Worm (Caenorhabditis elegans) whole organism, L3 larva: ENCODE data around the gene C04G6.11.
A peak's percentile ranks its signal among the peaks of the same experiment; 100 is the strongest.

ENCODE experiments used
- R02D3.7 ChIP-seq: fragments of 150-350 bp; optimal IDR thresholded peaks from 2 replicates; lab custom pipeline; 2014; ENCODE audit warnings: missing biosample characterization, missing genetic modification characterization
- ZK546.5 ChIP-seq: sonication (generic microtip); optimal IDR thresholded peaks from 2 replicates; lab custom pipeline; 2017; ENCODE audit warnings: missing biosample characterization, missing genetic modification characterization
- aly-2 ChIP-seq: fragments of 150-350 bp; optimal IDR thresholded peaks from 2 replicates; lab custom pipeline; 2014; ENCODE audit warnings: missing biosample characterization, missing genetic modification characterization
- ama-1 ChIP-seq: fragments of 150-350 bp; optimal IDR thresholded peaks from 2 replicates; lab custom pipeline; 2018
- ceh-16 ChIP-seq: sonication (generic microtip); optimal IDR thresholded peaks from 2 replicates; lab custom pipeline; 2017; ENCODE audit warnings: missing biosample characterization, missing genetic modification characterization
- ceh-28 ChIP-seq: fragments of 150-350 bp; optimal IDR thresholded peaks from 2 replicates; lab custom pipeline; 2014; ENCODE audit warnings: missing biosample characterization, missing genetic modification reagents, missing genetic modification characterization
- ceh-82 ChIP-seq: fragments of 150-350 bp; optimal IDR thresholded peaks from 2 replicates; lab custom pipeline; 2014; ENCODE audit warnings: missing biosample characterization, missing genetic modification characterization
- ceh-9 ChIP-seq: sonication (generic microtip); optimal IDR thresholded peaks from 2 replicates; lab custom pipeline; 2018; ENCODE audit warnings: missing biosample characterization, missing genetic modification characterization
- daf-12 ChIP-seq: fragments of 150-350 bp; optimal IDR thresholded peaks from 2 replicates; lab custom pipeline; 2014; ENCODE audit warnings: missing biosample characterization, missing genetic modification reagents, missing genetic modification characterization
- egl-27 ChIP-seq: sonication (generic microtip); optimal IDR thresholded peaks from 4 replicates; lab custom pipeline; 2017; ENCODE audit warnings: missing biosample characterization, missing genetic modification reagents, missing genetic modification characterization
- egl-5 ChIP-seq: fragments of 150-350 bp; optimal IDR thresholded peaks from 2 replicates; lab custom pipeline; 2017; ENCODE audit warnings: missing biosample characterization, missing genetic modification reagents, missing genetic modification characterization, inconsistent platforms
- elt-1 ChIP-seq: fragments of 150-350 bp; optimal IDR thresholded peaks from 2 replicates; lab custom pipeline; 2014; ENCODE audit warnings: missing biosample characterization, missing genetic modification characterization
- elt-2 ChIP-seq: sonication (generic microtip); optimal IDR thresholded peaks from 2 replicates; lab custom pipeline; 2016; ENCODE audit warnings: missing genetic modification reagents, mild to moderate bottlenecking, missing genetic modification characterization, missing compliant biosample characterization
- elt-3 ChIP-seq, 3 experiments: fragments of 150-350 bp in 1 of 3; sonication (generic microtip) in 2 of 3; optimal IDR thresholded peaks; 2 replicates in 2 of 3; 4 replicates in 1 of 3; lab custom pipeline; 2014 to 2017; ENCODE audit warnings: missing biosample characterization in 3 of 3, missing genetic modification characterization in 3 of 3
- eor-1 ChIP-seq, 2 experiments: fragments of 150-350 bp; optimal IDR thresholded peaks; 2 replicates each; lab custom pipeline; 2014 to 2018; ENCODE audit warnings: missing biosample characterization in 2 of 2, missing genetic modification characterization in 2 of 2
- fkh-10 ChIP-seq: sonication (generic microtip); optimal IDR thresholded peaks from 2 replicates; lab custom pipeline; 2017; ENCODE audit warnings: missing biosample characterization, missing genetic modification reagents, missing genetic modification characterization
- fkh-2 ChIP-seq: fragments of 150-350 bp; optimal IDR thresholded peaks from 2 replicates; lab custom pipeline; 2014; ENCODE audit warnings: missing biosample characterization, missing genetic modification reagents, missing genetic modification characterization
- fos-1 ChIP-seq: fragments of 150-350 bp; optimal IDR thresholded peaks from 2 replicates; lab custom pipeline; 2014; ENCODE audit warnings: missing biosample characterization, missing genetic modification characterization
- hmg-11 ChIP-seq: sonication (generic microtip); optimal IDR thresholded peaks from 2 replicates; lab custom pipeline; 2016; ENCODE audit warnings: missing genetic modification characterization, missing compliant biosample characterization
- jun-1 ChIP-seq: fragments of 150-350 bp; optimal IDR thresholded peaks from 2 replicates; lab custom pipeline; 2014; ENCODE audit warnings: missing biosample characterization, missing genetic modification reagents, missing genetic modification characterization
- lin-15B ChIP-seq: fragments of 150-350 bp; optimal IDR thresholded peaks from 2 replicates; lab custom pipeline; 2014; ENCODE audit warnings: missing biosample characterization, missing genetic modification characterization
- lin-39 ChIP-seq: fragments of 150-350 bp; optimal IDR thresholded peaks from 2 replicates; lab custom pipeline; 2018; ENCODE audit warnings: missing biosample characterization, missing genetic modification reagents, missing genetic modification characterization
- lsy-12 ChIP-seq: sonication (generic microtip); optimal IDR thresholded peaks from 2 replicates; lab custom pipeline; 2016; ENCODE audit warnings: mild to moderate bottlenecking, missing genetic modification characterization, missing compliant biosample characterization
- mdl-1 ChIP-seq: fragments of 150-350 bp; optimal IDR thresholded peaks from 2 replicates; lab custom pipeline; 2014; ENCODE audit warnings: missing biosample characterization, missing genetic modification characterization
- mml-1 ChIP-seq: fragments of 150-350 bp; sonication (generic microtip); optimal IDR thresholded peaks from 3 replicates; lab custom pipeline; 2014; ENCODE audit warnings: missing biosample characterization, missing genetic modification characterization
- nfya-1 ChIP-seq: sonication (generic microtip); optimal IDR thresholded peaks from 2 replicates; lab custom pipeline; 2017; ENCODE audit warnings: missing genetic modification characterization, mild to moderate bottlenecking, missing compliant biosample characterization, antibody characterized with exemption, moderate library complexity; ENCODE audit not compliant: insufficient read depth
- nhr-11 ChIP-seq: fragments of 150-350 bp; optimal IDR thresholded peaks from 2 replicates; lab custom pipeline; 2014; ENCODE audit warnings: missing biosample characterization, missing genetic modification characterization
- nhr-12 ChIP-seq: fragments of 150-350 bp; optimal IDR thresholded peaks from 2 replicates; lab custom pipeline; 2014; ENCODE audit warnings: missing biosample characterization, missing genetic modification characterization
- nhr-23 ChIP-seq: fragments of 150-350 bp; optimal IDR thresholded peaks from 2 replicates; lab custom pipeline; 2014; ENCODE audit warnings: missing biosample characterization, missing genetic modification reagents, missing genetic modification characterization
- nhr-237 ChIP-seq: fragments of 150-350 bp; optimal IDR thresholded peaks from 2 replicates; lab custom pipeline; 2014; ENCODE audit warnings: missing biosample characterization, missing genetic modification characterization
- nhr-25 ChIP-seq: sonication (generic microtip); optimal IDR thresholded peaks from 2 replicates; lab custom pipeline; 2017; ENCODE audit warnings: missing biosample characterization, missing genetic modification characterization
- nhr-28 ChIP-seq: fragments of 150-350 bp; optimal IDR thresholded peaks from 2 replicates; lab custom pipeline; 2014; ENCODE audit warnings: missing biosample characterization, missing genetic modification characterization
- nhr-43 ChIP-seq: sonication (generic microtip); optimal IDR thresholded peaks from 2 replicates; lab custom pipeline; 2016; ENCODE audit warnings: mild to moderate bottlenecking, missing genetic modification characterization, missing compliant biosample characterization; ENCODE audit not compliant: poor library complexity, severe bottlenecking
- nhr-67 ChIP-seq: fragments of 150-350 bp; optimal IDR thresholded peaks from 2 replicates; lab custom pipeline; 2014; ENCODE audit warnings: missing biosample characterization, missing genetic modification characterization
- nhr-76 ChIP-seq: fragments of 150-350 bp; sonication (generic microtip); optimal IDR thresholded peaks from 5 replicates; lab custom pipeline; 2014; ENCODE audit warnings: missing biosample characterization, missing genetic modification characterization
- nhr-77 ChIP-seq: fragments of 150-350 bp; optimal IDR thresholded peaks from 2 replicates; lab custom pipeline; 2014; ENCODE audit warnings: missing biosample characterization, missing genetic modification characterization
- pha-4 ChIP-seq: fragments of 150-350 bp; optimal IDR thresholded peaks from 2 replicates; lab custom pipeline; 2014; ENCODE audit warnings: missing biosample characterization, missing genetic modification reagents, missing genetic modification characterization
- pqm-1 ChIP-seq: fragments of 150-350 bp; optimal IDR thresholded peaks from 2 replicates; lab custom pipeline; 2017; ENCODE audit warnings: missing biosample characterization, missing genetic modification characterization, inconsistent platforms
- sea-2 ChIP-seq: fragments of 150-350 bp; sonication (generic microtip); optimal IDR thresholded peaks from 4 replicates; lab custom pipeline; 2014; ENCODE audit warnings: missing biosample characterization, missing genetic modification reagents, missing genetic modification characterization
- skn-1 ChIP-seq: fragments of 150-350 bp; optimal IDR thresholded peaks from 2 replicates; lab custom pipeline; 2014; ENCODE audit warnings: missing biosample characterization, missing genetic modification characterization
- snpc-4 ChIP-seq: fragments of 150-350 bp; optimal IDR thresholded peaks from 2 replicates; lab custom pipeline; 2014; ENCODE audit warnings: missing biosample characterization, missing genetic modification characterization
- tbx-2 ChIP-seq: sonication (generic microtip); optimal IDR thresholded peaks from 2 replicates; lab custom pipeline; 2016; ENCODE audit warnings: mild to moderate bottlenecking, missing genetic modification characterization, missing compliant biosample characterization
- unc-39 ChIP-seq: sonication (generic microtip); optimal IDR thresholded peaks from 4 replicates; lab custom pipeline; 2017; ENCODE audit warnings: missing biosample characterization, missing genetic modification characterization
- unc-62 ChIP-seq: fragments of 150-350 bp; sonication (generic microtip); optimal IDR thresholded peaks from 4 replicates; lab custom pipeline; 2014; ENCODE audit warnings: missing biosample characterization, missing genetic modification reagents, missing genetic modification characterization
- zag-1 ChIP-seq: fragments of 150-350 bp; optimal IDR thresholded peaks from 2 replicates; lab custom pipeline; 2014; ENCODE audit warnings: missing biosample characterization, missing genetic modification characterization
- ztf-11 ChIP-seq: fragments of 150-350 bp; optimal IDR thresholded peaks from 2 replicates; lab custom pipeline; 2014; ENCODE audit warnings: missing biosample characterization, missing genetic modification characterization
- ztf-4 ChIP-seq: fragments of 150-350 bp; optimal IDR thresholded peaks from 2 replicates; lab custom pipeline; 2014; ENCODE audit warnings: missing biosample characterization, missing genetic modification characterization

Gene C04G6.11

DNA sequence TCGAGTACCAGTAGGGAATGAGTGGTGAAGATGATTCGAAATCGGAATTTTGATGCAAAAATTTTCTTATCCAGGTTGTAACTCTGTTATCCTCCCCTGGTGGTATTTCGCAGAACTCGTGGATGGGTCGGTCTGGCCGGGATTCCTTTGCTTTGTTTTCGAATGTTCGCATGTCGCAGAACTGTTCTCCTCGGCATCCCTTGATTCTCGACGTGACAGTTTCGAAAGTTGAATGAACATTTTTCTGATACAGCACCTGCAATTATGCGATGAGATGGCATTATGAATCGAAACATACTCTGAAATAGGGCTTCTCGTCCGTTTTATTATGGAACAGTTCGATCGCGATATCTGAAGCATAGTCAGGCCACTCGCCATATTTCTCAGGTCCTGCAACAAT lies 47.4 kb downstream of the C04G6.11 start:
- TF ChIP-seq lin-15B: no peak
- TF ChIP-seq elt-2: peak; percentile 2
- TF ChIP-seq, all 47 proteins: peak for 1

DNA sequence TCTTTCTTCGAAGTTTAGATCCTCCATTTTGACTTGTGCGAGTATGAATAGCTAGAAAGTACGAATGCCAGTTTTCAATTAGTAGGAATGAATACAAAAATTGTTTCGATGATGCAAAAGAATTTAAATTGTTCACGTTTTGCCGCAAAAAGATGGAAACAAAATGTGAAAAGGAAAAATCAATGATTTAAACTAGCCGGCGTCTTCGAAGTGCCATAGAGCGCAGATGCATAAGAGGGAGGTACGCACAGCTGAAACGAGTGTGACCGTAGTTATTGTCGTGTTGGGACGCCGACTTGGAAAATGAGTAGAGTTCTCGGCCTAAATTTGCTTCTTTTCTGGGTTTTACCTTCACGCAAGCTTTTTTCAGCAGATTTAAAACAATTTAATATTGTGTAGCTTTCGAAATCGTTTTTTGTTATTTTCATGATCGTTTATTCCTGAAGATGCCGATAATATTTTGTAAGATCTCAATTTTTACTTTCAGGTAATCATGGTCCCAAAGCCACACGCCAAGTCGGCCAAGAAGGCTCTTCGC lies 48.4 kb downstream of the C04G6.11 start, which contains the start of the genes ify-1 and rpl-22:
ify-1 (minus strand) TSS at position 51 of the 538 bp plus-strand sequence.
rpl-22 (plus strand) TSS at position 488 of the 538 bp plus-strand sequence.
- TF ChIP-seq nhr-12 (tag; lab: Kevin White, UChicago) (no peak), unc-62 (GFP tag; lab: Kevin White, UChicago) (peak; percentile 58), daf-12 (tag; lab: Kevin White, UChicago) (no peak), hmg-11 (tag; lab: Kevin White, UChicago) (peak; percentile 86), mml-1 (no peak), ztf-11 (no peak), nhr-25 (tag; lab: Kevin White, UChicago) (peak; percentile 99), skn-1 (tag; lab: Kevin White, UChicago) (peak; percentile 91), egl-27 (tag; lab: Kevin White, UChicago) (no peak), ceh-82 (tag; lab: Kevin White, UChicago) (peak; percentile 48), nhr-11 (tag; lab: Kevin White, UChicago) (peak; percentile 82), eor-1 (tag; optimal IDR thresholded peaks at IDR 0.05; lab: Kevin White, UChicago) (no peak), lsy-12 (tag; lab: Kevin White, UChicago) (peak; percentile 78), nhr-23 (tag; lab: Kevin White, UChicago) (peak; percentile 98), mdl-1 (tag; lab: Kevin White, UChicago) (no peak), sea-2 (GFP tag; lab: Kevin White, UChicago) (no peak), snpc-4 (tag; lab: Kevin White, UChicago) (peak; percentile 96), pqm-1 (peak; percentile 91), R02D3.7 (peak; percentile 84), elt-2 (peak; percentile 98), elt-1 (tag; lab: Kevin White, UChicago) (peak; percentile 47), nhr-43 (peak; percentile 94), nhr-28 (no peak), nhr-237 (tag; lab: Kevin White, UChicago) (no peak), fkh-2 (tag; lab: Kevin White, UChicago) (no peak), lin-15B (peak; percentile 98), egl-5 (tag; lab: Kevin White, UChicago) (peak; percentile 94), fkh-10 (GFP tag; lab: Kevin White, UChicago) (peak; percentile 53), ceh-28 (peak; percentile 89), ZK546.5 (tag; lab: Kevin White, UChicago) (peak; percentile 37), nhr-76 (tag; lab: Kevin White, UChicago) (peak; percentile 11), unc-39 (tag; lab: Kevin White, UChicago) (no peak), ceh-16 (tag; lab: Kevin White, UChicago) (no peak), nhr-67 (tag; lab: Kevin White, UChicago) (no peak), nfya-1 (tag; lab: Kevin White, UChicago) (peak; percentile 99), ama-1 (peak; percentile 90), ceh-9 (tag; lab: Kevin White, UChicago) (no peak), jun-1 (tag; lab: Kevin White, UChicago) (peak; percentile 77), nhr-77 (tag; lab: Kevin White, UChicago) (peak; percentile 13), elt-3 (tag; optimal IDR thresholded peaks at IDR 0.05; lab: Kevin White, UChicago) (no peak), aly-2 (tag; lab: Kevin White, UChicago) (no peak), pha-4 (peak; percentile 99), lin-39 (tag; lab: Kevin White, UChicago) (peak; percentile 96), fos-1 (no peak), zag-1 (no peak), tbx-2 (tag; lab: Kevin White, UChicago) (peak; percentile 57), ztf-4 (tag; lab: Kevin White, UChicago) (peak; percentile 67)
- TF ChIP-seq, all 47 proteins: peak for 28
